Fruit fly (Drosophila melanogaster): Measurements from ENCODE around the gene CG7049.

- no peak for TF ChIP-seq CG11902 (GFP tag; optimal IDR thresholded peaks at IDR 0.05)
- no peak for TF ChIP-seq CG3032 (tag; optimal IDR thresholded peaks at IDR 0.05)
Measured at dm6 chr3L:203536-204135, 27.6 kb upstream of the CG7049 start, which contains the start of gene NitFhit.

All from whole organism, prepupa.